Worm (Caenorhabditis elegans): ENCODE results near the gene F38E9.1.

ce11 chrX:16432143-16432542, 38.7 kb upstream of the F38E9.1 start, which contains the start of gene F38E9.6:
- TF ChIP-seq unc-86 (tag; optimal IDR thresholded peaks at IDR 0.05) (no peak), K02D7.2 (tag; optimal IDR thresholded peaks at IDR 0.05) (no peak)
